Worm (Caenorhabditis elegans): Measurements from ENCODE around the gene Y4C6B.2.

DNA sequence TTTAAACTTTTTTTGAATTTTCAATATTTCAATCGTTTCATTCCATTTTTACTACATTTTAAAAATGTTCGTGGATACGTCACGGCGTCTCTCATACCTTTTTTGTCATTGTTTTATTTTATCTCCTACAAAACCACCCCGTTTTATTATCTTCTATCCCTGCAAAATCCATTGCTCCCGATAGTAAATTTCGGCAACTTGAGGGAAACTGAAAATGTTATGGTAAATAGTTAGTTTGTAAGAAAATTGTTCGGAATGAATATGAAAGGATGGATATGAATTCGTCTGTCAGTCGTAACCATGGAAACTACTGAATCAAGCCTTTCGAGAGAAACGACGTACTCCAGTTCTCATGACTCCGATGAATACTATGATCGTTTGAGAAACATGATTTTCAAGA lies 42.0 kb downstream of the Y4C6B.2 start, which contains the start of gene F41H10.2:
- TF ChIP-seq dmd-4 (tag; optimal IDR thresholded peaks at IDR 0.05) = no peak
- TF ChIP-seq unc-62 (GFP tag; optimal IDR thresholded peaks at IDR 0.05) = no peak
- no peak for TF ChIP-seq R02D3.7 (tag; optimal IDR thresholded peaks at IDR 0.05)
- no peak for TF ChIP-seq ceh-16 (tag; optimal IDR thresholded peaks at IDR 0.05)
- TF ChIP-seq nhr-25 (tag; optimal IDR thresholded peaks at IDR 0.05) = no peak
- no peak for TF ChIP-seq snpc-4 (tag; optimal IDR thresholded peaks at IDR 0.05)
- TF ChIP-seq mdl-1 (tag; optimal IDR thresholded peaks at IDR 0.05) = no peak
- TF ChIP-seq F13H6.1 (tag; optimal IDR thresholded peaks at IDR 0.05) = no peak
- no peak for TF ChIP-seq lin-13 (GFP tag; optimal IDR thresholded peaks at IDR 0.05)
- TF ChIP-seq unc-39 (tag; optimal IDR thresholded peaks at IDR 0.05) = no peak
